Fruit fly (Drosophila melanogaster) whole organism, embryonic: ENCODE measurements around the gene CG1136.

Experiments used
- Aef1 ChIP-seq: fragments of 200-800 bp; sonication (Bioruptor generic); IDR thresholded peaks from 3 replicates; pipeline ENCODE4 v1.3.6; 2022; ENCODE audit warnings: missing biosample characterization, missing genetic modification characterization
- Bgb ChIP-seq: fragments of 200-800 bp; sonication (Bioruptor generic); IDR thresholded peaks from 2 replicates; pipeline ENCODE4 v1.3.6; 2022; ENCODE audit warnings: missing biosample characterization, missing genetic modification characterization; ENCODE audit not compliant: partially characterized antibody
- CG12744 ChIP-seq: fragments of 200-800 bp; sonication (Bioruptor generic); optimal IDR thresholded peaks from 2 replicates; lab custom pipeline; 2016; ENCODE audit warnings: missing biosample characterization, missing genetic modification characterization
- CG17612 ChIP-seq: fragments of 200-800 bp; sonication (Bioruptor generic); IDR thresholded peaks from 2 replicates; pipeline ENCODE4 v1.3.6; 2022; ENCODE audit warnings: missing biosample characterization, missing genetic modification characterization
- CG2199 ChIP-seq: fragments of 200-800 bp; sonication (Bioruptor generic); IDR thresholded peaks from 3 replicates; pipeline ENCODE4 v1.3.6; 2022; ENCODE audit warnings: missing biosample characterization, missing genetic modification characterization
- CG2202 ChIP-seq: fragments of 200-800 bp; sonication (Bioruptor generic); optimal IDR thresholded peaks from 2 replicates; lab custom pipeline; 2018; ENCODE audit warnings: missing biosample characterization, mild to moderate bottlenecking, missing genetic modification characterization
- CG2678 ChIP-seq: fragments of 200-800 bp; sonication (Bioruptor generic); optimal IDR thresholded peaks from 3 replicates; lab custom pipeline; 2019; ENCODE audit warnings: missing biosample characterization, mild to moderate bottlenecking, missing genetic modification characterization, moderate library complexity
- CG30020 ChIP-seq: fragments of 200-800 bp; optimal IDR thresholded peaks from 2 replicates; lab custom pipeline; 2019; ENCODE audit warnings: missing biosample characterization, mild to moderate bottlenecking, missing genetic modification characterization, moderate library complexity
- CG30431 ChIP-seq: fragments of 200-800 bp; sonication (Bioruptor generic); optimal IDR thresholded peaks from 2 replicates; lab custom pipeline; 2017; ENCODE audit warnings: missing biosample characterization, missing genetic modification characterization
- CG3065 ChIP-seq: fragments of 200-800 bp; sonication (Bioruptor generic); optimal IDR thresholded peaks from 2 replicates; lab custom pipeline; 2016; ENCODE audit warnings: missing biosample characterization, missing genetic modification characterization
- CG31365 ChIP-seq: fragments of 200-800 bp; sonication (Bioruptor generic); optimal IDR thresholded peaks from 2 replicates; lab custom pipeline; 2018; ENCODE audit warnings: missing biosample characterization, mild to moderate bottlenecking, missing genetic modification characterization
- CG31441 ChIP-seq: fragments of 200-800 bp; sonication (Bioruptor generic); IDR thresholded peaks from 2 replicates; pipeline ENCODE4 v1.3.6; 2022; ENCODE audit warnings: missing biosample characterization, missing genetic modification characterization
- CG3163 ChIP-seq: fragments of 200-800 bp; sonication (Bioruptor generic); optimal IDR thresholded peaks from 3 replicates; lab custom pipeline; 2016; ENCODE audit warnings: missing biosample characterization, missing genetic modification characterization
- CG4328 ChIP-seq: fragments of 200-800 bp; sonication (Bioruptor generic); optimal IDR thresholded peaks from 3 replicates; lab custom pipeline; 2017; ENCODE audit warnings: missing biosample characterization, missing genetic modification reagents, missing genetic modification characterization
- CG4404 ChIP-seq: fragments of 200-800 bp; sonication (Bioruptor generic); IDR thresholded peaks from 2 replicates; pipeline ENCODE4 v1.3.6; 2022; ENCODE audit warnings: missing biosample characterization, missing genetic modification characterization
- CG4617 ChIP-seq: fragments of 200-800 bp; sonication (Bioruptor generic); optimal IDR thresholded peaks from 3 replicates; lab custom pipeline; 2016; ENCODE audit warnings: missing biosample characterization, missing genetic modification characterization, borderline replicate concordance
- CG4854 ChIP-seq: fragments of 200-800 bp; sonication (Bioruptor generic); optimal IDR thresholded peaks from 2 replicates; lab custom pipeline; 2016; ENCODE audit warnings: missing biosample characterization, missing genetic modification characterization, inconsistent platforms
- CG7928 ChIP-seq: fragments of 200-800 bp; sonication (Bioruptor generic); optimal IDR thresholded peaks from 2 replicates; lab custom pipeline; 2017; ENCODE audit warnings: missing biosample characterization, mild to moderate bottlenecking, missing genetic modification characterization
- CG8290 ChIP-seq, 3 experiments: fragments of 200-800 bp; sonication (Bioruptor generic); optimal IDR thresholded peaks; 2 replicates each; lab custom pipeline; 2016 to 2019; ENCODE audit warnings: missing biosample characterization in 3 of 3, missing genetic modification characterization in 3 of 3, mild to moderate bottlenecking in 2 of 3, moderate library complexity in 1 of 3
- CG8478 ChIP-seq: fragments of >200 bp; optimal IDR thresholded peaks from 2 replicates; lab custom pipeline; 2018
- CG9797 ChIP-seq: fragments of 200-800 bp; sonication (Bioruptor generic); optimal IDR thresholded peaks from 3 replicates; lab custom pipeline; 2018; ENCODE audit warnings: missing biosample characterization, mild to moderate bottlenecking, missing genetic modification characterization
- CoRest ChIP-seq: fragments of 200-800 bp; sonication (Bioruptor generic); optimal IDR thresholded peaks from 3 replicates; lab custom pipeline; 2018; ENCODE audit warnings: missing biosample characterization, mild to moderate bottlenecking, missing genetic modification characterization, moderate library complexity
- Dfd ChIP-seq, 2 experiments: fragments of >200 bp; optimal IDR thresholded peaks; 2 replicates each; lab custom pipeline; 2017; ENCODE audit warnings: missing biosample characterization in 2 of 2, missing genetic modification characterization in 2 of 2
- Dll ChIP-seq: fragments of 200-800 bp; sonication (Bioruptor generic); IDR thresholded peaks from 4 replicates; pipeline ENCODE4 v1.3.6; 2022; ENCODE audit warnings: missing biosample characterization, missing genetic modification characterization; ENCODE audit not compliant: partially characterized antibody
- Doc2 ChIP-seq: fragments of 200-800 bp; sonication (Bioruptor generic); IDR thresholded peaks from 2 replicates; pipeline ENCODE4 v1.3.6; 2022; ENCODE audit warnings: missing biosample characterization, missing genetic modification characterization
- Hey ChIP-seq: fragments of 200-800 bp; sonication (Bioruptor generic); optimal IDR thresholded peaks from 3 replicates; lab custom pipeline; 2018; ENCODE audit warnings: missing biosample characterization, mild to moderate bottlenecking, missing genetic modification characterization
- Jarid2 ChIP-seq: fragments of 200-800 bp; sonication (Bioruptor generic); optimal IDR thresholded peaks from 3 replicates; lab custom pipeline; 2017; ENCODE audit warnings: mild to moderate bottlenecking, missing biosample characterization, missing genetic modification reagents, missing genetic modification characterization
- Kr ChIP-seq: fragments of 200-800 bp; sonication (Bioruptor generic); optimal IDR thresholded peaks from 2 replicates; lab custom pipeline; 2017; ENCODE audit warnings: missing biosample characterization, mild to moderate bottlenecking, missing genetic modification characterization
- Opbp ChIP-seq: fragments of 200-800 bp; sonication (Bioruptor generic); IDR thresholded peaks from 3 replicates; pipeline ENCODE4 v1.3.6; 2022; ENCODE audit warnings: missing biosample characterization, missing genetic modification characterization; ENCODE audit not compliant: partially characterized antibody
- Ravus ChIP-seq: fragments of 200-800 bp; sonication (Bioruptor generic); IDR thresholded peaks from 2 replicates; pipeline ENCODE4 v1.3.6; 2022; ENCODE audit warnings: missing biosample characterization, missing genetic modification characterization
- Scr ChIP-seq: fragments of 200-800 bp; sonication (Bioruptor generic); IDR thresholded peaks from 2 replicates; pipeline ENCODE4 v1.3.6; 2022; ENCODE audit warnings: missing biosample characterization, missing genetic modification characterization; ENCODE audit not compliant: partially characterized antibody
- Trl ChIP-seq, 3 experiments: fragments of >200 bp in 2 of 3; fragments of 200-800 bp in 1 of 3; sonication (Bioruptor generic) in 1 of 3; optimal IDR thresholded peaks; 2 replicates in 1 of 3; 3 replicates in 2 of 3; lab custom pipeline; 2016 to 2017; ENCODE audit warnings: missing biosample characterization in 1 of 3, missing genetic modification characterization in 1 of 3
- Xrp1 ChIP-seq: fragments of 200-800 bp; sonication (Bioruptor generic); IDR thresholded peaks from 2 replicates; pipeline ENCODE4 v1.3.6; 2022; ENCODE audit warnings: missing biosample characterization, missing genetic modification characterization
- ara ChIP-seq: fragments of 200-800 bp; sonication (Bioruptor generic); IDR thresholded peaks from 2 replicates; pipeline ENCODE4 v1.3.6; 2022; ENCODE audit warnings: missing biosample characterization, missing genetic modification characterization
- ci ChIP-seq: fragments of 200-800 bp; sonication (Bioruptor generic); IDR thresholded peaks from 3 replicates; pipeline ENCODE4 v1.3.6; 2022; ENCODE audit warnings: missing biosample characterization, missing genetic modification characterization
- crp ChIP-seq, 2 experiments: fragments of 200-800 bp; sonication (Bioruptor generic); optimal IDR thresholded peaks; 2 replicates in 1 of 2; 3 replicates in 1 of 2; lab custom pipeline; 2017; ENCODE audit warnings: missing biosample characterization in 2 of 2, missing genetic modification characterization in 2 of 2, mild to moderate bottlenecking in 1 of 2, moderate library complexity in 1 of 2
- dan ChIP-seq: fragments of 200-800 bp; sonication (Bioruptor generic); IDR thresholded peaks from 2 replicates; pipeline ENCODE4 v1.3.6; 2022; ENCODE audit warnings: missing biosample characterization, missing genetic modification characterization
- ind ChIP-seq: fragments of 200-800 bp; sonication (Bioruptor generic); optimal IDR thresholded peaks from 3 replicates; lab custom pipeline; 2016; ENCODE audit warnings: missing biosample characterization, missing genetic modification characterization
- jigr1 ChIP-seq: fragments of 200-800 bp; sonication (Bioruptor generic); IDR thresholded peaks from 3 replicates; pipeline ENCODE4 v1.3.6; 2022; ENCODE audit warnings: missing biosample characterization, missing genetic modification characterization
- lola ChIP-seq, 3 experiments: fragments of >200 bp in 2 of 3; fragments of 200-800 bp in 1 of 3; sonication (Bioruptor generic) in 1 of 3; optimal IDR thresholded peaks; 2 replicates each; lab custom pipeline; 2017 to 2019; ENCODE audit warnings: missing biosample characterization in 3 of 3, missing genetic modification characterization in 3 of 3, mild to moderate bottlenecking in 1 of 3, moderate library complexity in 1 of 3
- mam ChIP-seq: fragments of 200-800 bp; sonication (Bioruptor generic); optimal IDR thresholded peaks from 3 replicates; lab custom pipeline; 2016; ENCODE audit warnings: missing biosample characterization, missing genetic modification characterization
- phol ChIP-seq: fragments of 200-800 bp; sonication (Bioruptor generic); optimal IDR thresholded peaks from 3 replicates; lab custom pipeline; 2018; ENCODE audit warnings: missing biosample characterization, mild to moderate bottlenecking, missing genetic modification characterization, moderate library complexity
- seq ChIP-seq: fragments of 200-800 bp; sonication (Bioruptor generic); IDR thresholded peaks from 2 replicates; pipeline ENCODE4 v1.3.6; 2022; ENCODE audit warnings: missing biosample characterization, missing genetic modification characterization
- tap ChIP-seq: fragments of 200-800 bp; optimal IDR thresholded peaks from 3 replicates; lab custom pipeline; 2019; ENCODE audit warnings: missing biosample characterization, mild to moderate bottlenecking, missing genetic modification characterization, moderate library complexity
- unpg ChIP-seq: fragments of 200-800 bp; sonication (Bioruptor generic); optimal IDR thresholded peaks from 3 replicates; lab custom pipeline; 2018; ENCODE audit warnings: missing biosample characterization, mild to moderate bottlenecking, missing genetic modification characterization, moderate library complexity
- z ChIP-seq: fragments of 200-800 bp; sonication (Bioruptor generic); IDR thresholded peaks from 3 replicates; pipeline ENCODE4 v1.3.6; 2022; ENCODE audit warnings: missing biosample characterization, missing genetic modification characterization
- zen2 ChIP-seq: fragments of 200-800 bp; sonication (Bioruptor generic); IDR thresholded peaks from 3 replicates; pipeline ENCODE4 v1.3.6; 2022; ENCODE audit warnings: missing biosample characterization, missing genetic modification characterization; ENCODE audit not compliant: partially characterized antibody
- zfh1 ChIP-seq: fragments of 200-800 bp; sonication (Bioruptor generic); IDR thresholded peaks from 3 replicates; pipeline ENCODE4 v1.3.6; 2022; ENCODE audit warnings: missing biosample characterization, missing genetic modification characterization

CG1136 gene

DNA sequence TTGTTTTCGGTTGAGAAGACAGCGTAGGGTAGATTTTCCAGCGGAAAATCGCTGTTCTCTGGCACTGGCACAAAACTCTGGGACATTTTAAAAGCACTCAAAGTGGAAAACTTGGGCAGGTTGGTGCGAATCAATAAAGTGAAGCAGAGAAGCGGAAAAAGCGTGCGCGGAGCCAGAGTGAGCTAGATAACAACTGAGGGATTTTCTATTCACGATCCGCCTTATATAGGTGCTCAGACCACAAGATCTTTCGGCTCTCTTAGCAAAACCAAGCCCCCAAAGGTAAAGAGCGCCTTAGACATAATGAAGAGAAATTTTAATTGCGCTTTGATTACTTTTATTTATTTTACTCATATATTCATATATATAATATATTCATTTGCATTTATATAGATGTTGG is 27.4 kb downstream of the CG1136 start, which contains the start of gene Faa (continued):
- peak; percentile 88 for TF ChIP-seq CG3163 (GFP tag; lab: Kevin White, UChicago)
- no peak for TF ChIP-seq Xrp1 (GFP tag; lab: Robert Waterston, UW)
- no peak for TF ChIP-seq ind (GFP tag; lab: Kevin White, UChicago)
- TF ChIP-seq mam (GFP tag; lab: Kevin White, UChicago) = no peak
- no peak for TF ChIP-seq CG17612 (GFP tag; lab: Robert Waterston, UW)
- TF ChIP-seq phol = no peak
- no peak for TF ChIP-seq CG2678 (tag; lab: Kevin White, UChicago)
- no peak for TF ChIP-seq Scr (GFP tag; lab: Robert Waterston, UW)
- no peak for TF ChIP-seq tap
- TF ChIP-seq CG12744 = no peak
- no peak for TF ChIP-seq CG4328 (GFP tag; lab: Kevin White, UChicago)
- TF ChIP-seq z (GFP tag; lab: Robert Waterston, UW) = peak; percentile 93
- TF ChIP-seq CG2202 = no peak
- TF ChIP-seq CG3065 = no peak
- peak; percentile 75 for TF ChIP-seq Jarid2 (GFP tag; lab: Kevin White, UChicago)
- TF ChIP-seq CG31441 = no peak
- TF ChIP-seq Ravus (GFP tag; lab: Robert Waterston, UW) = no peak
- no peak for TF ChIP-seq CG8478 (lab: Kevin White, UChicago)
- TF ChIP-seq unpg = no peak
- 0 out of 4 replicates have a peak, but pooled peaks have one; percentile 21 for TF ChIP-seq Dll (GFP tag; lab: Robert Waterston, UW)
- TF ChIP-seq CG30431 (GFP tag; lab: Kevin White, UChicago) = no peak
- no peak for TF ChIP-seq CG9797 (GFP tag; lab: Kevin White, UChicago)
- no peak for TF ChIP-seq CG8290 (GFP tag; optimal IDR thresholded peaks at IDR 0.05; lab: Kevin White, UChicago)
- TF ChIP-seq CG8290 (tag; optimal IDR thresholded peaks at IDR 0.05; lab: Kevin White, UChicago) = peak in 1 of 2 experiments; percentile 17
- TF ChIP-seq ara (GFP tag; lab: Robert Waterston, UW) = no peak
- peak; percentile 32; the same call in 1 of the 3 replicates for TF ChIP-seq ci (GFP tag; lab: Robert Waterston, UW)
- TF ChIP-seq Trl (optimal IDR thresholded peaks at IDR 0.05; lab: Kevin White, UChicago) = peak; percentile 50 to 55
- TF ChIP-seq Trl (GFP tag; optimal IDR thresholded peaks at IDR 0.05; lab: Kevin White, UChicago) = no peak
- TF ChIP-seq seq = no peak
- TF ChIP-seq CG2199 (GFP tag; lab: Robert Waterston, UW) = 0 out of 3 replicates have a peak, but pooled peaks have one; percentile 37
- TF ChIP-seq dan (GFP tag; lab: Robert Waterston, UW) = no peak
- no peak for TF ChIP-seq Kr (GFP tag; lab: Kevin White, UChicago)
- 0 out of 3 replicates have a peak, but pooled peaks have one; percentile 22 for TF ChIP-seq zen2 (GFP tag; lab: Robert Waterston, UW)
- no peak for TF ChIP-seq Aef1 (GFP tag; lab: Robert Waterston, UW)
- 0 out of 3 replicates have a peak, but pooled peaks have one; percentile 16 for TF ChIP-seq Opbp (GFP tag; lab: Robert Waterston, UW)
- no peak for TF ChIP-seq jigr1
- no peak for TF ChIP-seq lola (GFP tag; optimal IDR thresholded peaks at IDR 0.05; lab: Kevin White, UChicago)
- no peak for TF ChIP-seq CG4404
- TF ChIP-seq CG4854 (GFP tag; lab: Kevin White, UChicago) = no peak
- TF ChIP-seq Dfd (GFP tag; optimal IDR thresholded peaks at IDR 0.05; lab: Kevin White, UChicago) = no peak
- TF ChIP-seq CG4617 (GFP tag; lab: Kevin White, UChicago) = no peak
- TF ChIP-seq crp (GFP tag; optimal IDR thresholded peaks at IDR 0.05; lab: Kevin White, UChicago) = no peak
- TF ChIP-seq CoRest = no peak
- TF ChIP-seq Hey = no peak
- no peak for TF ChIP-seq CG7928
- TF ChIP-seq Bgb (GFP tag; lab: Robert Waterston, UW) = 0 out of 2 replicates have a peak, but pooled peaks have one; percentile 28
- no peak for TF ChIP-seq CG31365 (tag; lab: Kevin White, UChicago)
- no peak for TF ChIP-seq zfh1 (GFP tag; lab: Robert Waterston, UW)
- no peak for TF ChIP-seq Doc2 (GFP tag; lab: Robert Waterston, UW)
- no peak for TF ChIP-seq CG30020 (tag; lab: Kevin White, UChicago)
